Worm (Caenorhabditis elegans): ENCODE measurements around the gene B0432.1.

Gene B0432.1

ce11 chrII:255124-255523 is 42.1 kb upstream of the B0432.1 start (continued):
- TF ChIP-seq nhr-11 (tag; optimal IDR thresholded peaks at IDR 0.05), result peak; percentile 90
- no peak for TF ChIP-seq daf-12 (tag; optimal IDR thresholded peaks at IDR 0.05)
- peak; percentile 98 for TF ChIP-seq dve-1 (tag; optimal IDR thresholded peaks at IDR 0.05; ENCODE audit: insufficient read depth)
- 0 out of 2 replicates have a peak, but pooled peaks have one; percentile 54 for TF ChIP-seq mxl-2 (GFP tag; conservative IDR thresholded peaks at IDR 0.05)
- peak; percentile 70 to 95 for TF ChIP-seq lsy-2 (tag; optimal IDR thresholded peaks at IDR 0.05)
- TF ChIP-seq hlh-30 (tag; optimal IDR thresholded peaks at IDR 0.05; ENCODE audit: insufficient read depth), result peak; percentile 84
- peak; percentile 87 for TF ChIP-seq nhr-42 (GFP tag; IDR thresholded peaks at IDR 0.05)
- peak; percentile 88 for TF ChIP-seq spr-3 (GFP tag; optimal IDR thresholded peaks at IDR 0.05)
- peak; percentile 68 for TF ChIP-seq zfp-2 (tag; optimal IDR thresholded peaks at IDR 0.05)
- TF ChIP-seq arid-1 (GFP tag; conservative IDR thresholded peaks at IDR 0.05), result peak; percentile 96
- peak; percentile 90 for TF ChIP-seq ces-1 (GFP tag; optimal IDR thresholded peaks at IDR 0.05)
- peak; percentile 86 for TF ChIP-seq ceh-44 (GFP tag; IDR thresholded peaks at IDR 0.05)
- TF ChIP-seq nhr-41 (GFP tag; IDR thresholded peaks at IDR 0.05), result peak; percentile 40; the same call in 1 of the 2 replicates
- TF ChIP-seq ceh-20 (GFP tag; IDR thresholded peaks at IDR 0.05), result peak; percentile 89
- TF ChIP-seq hif-1 (tag; optimal IDR thresholded peaks at IDR 0.05), result peak; percentile 11 to 89
- no peak for TF ChIP-seq ceh-62 (tag; optimal IDR thresholded peaks at IDR 0.05)
- TF ChIP-seq jun-1 (tag; optimal IDR thresholded peaks at IDR 0.05), result peak; percentile 89
- peak; percentile 82 for TF ChIP-seq mxl-3 (GFP tag; optimal IDR thresholded peaks at IDR 0.05)
- peak; percentile 87; the same call in 1 of the 2 replicates for TF ChIP-seq dmd-9 (GFP tag; IDR thresholded peaks at IDR 0.05)
- TF ChIP-seq unc-62 (GFP tag; optimal IDR thresholded peaks at IDR 0.05 in 1 of 2), result peak in 1 of 2 experiments; percentile 45
- TF ChIP-seq unc-62 (tag; optimal IDR thresholded peaks at IDR 0.05), result no peak
- TF ChIP-seq ceh-28 (tag; optimal IDR thresholded peaks at IDR 0.05), result peak; percentile 78
- TF ChIP-seq dpl-1 (GFP tag; optimal IDR thresholded peaks at IDR 0.05), result peak; percentile 92
- peak; percentile 81 for TF ChIP-seq tra-1 (GFP tag; IDR thresholded peaks at IDR 0.05)
- TF ChIP-seq ctbp-1 (GFP tag; IDR thresholded peaks at IDR 0.05), result peak; percentile 78
- no peak for TF ChIP-seq tag-97 (GFP tag; IDR thresholded peaks at IDR 0.05)
- TF ChIP-seq madf-5 (GFP tag; IDR thresholded peaks at IDR 0.05), result no peak
- TF ChIP-seq nhr-10 (tag; optimal IDR thresholded peaks at IDR 0.05), result peak; percentile 57
- TF ChIP-seq nhr-28 (tag; optimal IDR thresholded peaks at IDR 0.05), result peak; percentile 92
- TF ChIP-seq mdt-29 (GFP tag; IDR thresholded peaks at IDR 0.05), result peak; percentile 46; the same call in 1 of the 2 replicates
- peak; percentile 95 for TF ChIP-seq lin-15B (tag; optimal IDR thresholded peaks at IDR 0.05)
- 0 out of 2 replicates have a peak, but pooled peaks have one; percentile 41 for TF ChIP-seq lin-1 (GFP tag; IDR thresholded peaks at IDR 0.05)
- peak; percentile 74 for TF ChIP-seq pqm-1 (tag; optimal IDR thresholded peaks at IDR 0.05)
- TF ChIP-seq ztf-7 (tag; optimal IDR thresholded peaks at IDR 0.05), result peak; percentile 44
- no peak for TF ChIP-seq D1046.2 (GFP tag; IDR thresholded peaks at IDR 0.05)
- peak; percentile 77 for TF ChIP-seq php-3 (GFP tag; IDR thresholded peaks at IDR 0.05)
- no peak for TF ChIP-seq attf-4 (tag; optimal IDR thresholded peaks at IDR 0.05)
- TF ChIP-seq aha-1 (tag), result peak; percentile 99
- TF ChIP-seq lin-29 (GFP tag; IDR thresholded peaks at IDR 0.05), result peak; percentile 79
- peak; percentile 77 for TF ChIP-seq pha-4 (GFP tag; IDR thresholded peaks at IDR 0.05)
- TF ChIP-seq pha-4 (tag; optimal IDR thresholded peaks at IDR 0.05), result no peak
- no peak for TF ChIP-seq nhr-76 (tag; optimal IDR thresholded peaks at IDR 0.05)
- peak; percentile 94 for TF ChIP-seq nhr-77 (tag; optimal IDR thresholded peaks at IDR 0.05)
- peak; percentile 83 for TF ChIP-seq Y48G9A.11 (GFP tag; IDR thresholded peaks at IDR 0.05)
- 0 out of 2 replicates have a peak, but pooled peaks have one; percentile 16 for TF ChIP-seq dmd-8 (GFP tag; IDR thresholded peaks at IDR 0.05)
- peak; percentile 95 for TF ChIP-seq fkh-10 (GFP tag; optimal IDR thresholded peaks at IDR 0.05)
- no peak for TF ChIP-seq ZK337.2 (GFP tag; IDR thresholded peaks at IDR 0.05)
- no peak for TF ChIP-seq T20F7.1 (GFP tag; optimal IDR thresholded peaks at IDR 0.05)
- peak; percentile 67 for TF ChIP-seq snpc-1.2 (GFP tag; IDR thresholded peaks at IDR 0.05)
- peak; percentile 32 for TF ChIP-seq skn-1 (tag; optimal IDR thresholded peaks at IDR 0.05)
- peak; percentile 68; the same call in 1 of the 2 replicates for TF ChIP-seq madf-9 (GFP tag; conservative IDR thresholded peaks at IDR 0.05)

Data from whole organism, L4 larva.